2 worm cellular contexts compared by ENCODE assay signal in genomic region chrV:7431016-7431415, ce11.
TF ChIP-seq lines count a peak whose summit lies in the region.

Gene srw-71, minus strand, starts transcription at chrV:7431116.

TF ChIP-seq in whole organism, L1 larva, 84 proteins besides CTCF, POLR2A, EP300 and RAD21:
- no peak for TF ChIP-seq hpl-2 (GFP tag; optimal IDR thresholded peaks at IDR 0.05; lab: Kevin White, UChicago)
- no peak for TF ChIP-seq isw-1 (GFP tag; IDR thresholded peaks at IDR 0.05; lab: Robert Waterston, UW)
- TF ChIP-seq nhr-11 (tag; optimal IDR thresholded peaks at IDR 0.05; lab: Kevin White, UChicago) = peak; percentile 30
- peak; percentile 33 for TF ChIP-seq fkh-8 (tag; optimal IDR thresholded peaks at IDR 0.05; lab: Kevin White, UChicago)
- TF ChIP-seq nhr-28 (tag; optimal IDR thresholded peaks at IDR 0.05; lab: Kevin White, UChicago) = no peak
- TF ChIP-seq sox-4 (tag; optimal IDR thresholded peaks at IDR 0.05; lab: Kevin White, UChicago) = no peak

TF ChIP-seq in whole organism, L4 larva, 104 proteins besides CTCF, POLR2A, EP300 and RAD21:
- TF ChIP-seq F26F4.8 (GFP tag; conservative IDR thresholded peaks at IDR 0.05; lab: Robert Waterston, UW) = no peak
- TF ChIP-seq aha-1 (tag; lab: Kevin White, UChicago) = peak; percentile 11

Comparison
In these comparisons a context has a peak if more than half of its experiments do, and no peak if none do; other contexts are left out.
1. Of the 29 proteins assayed by ChIP-seq in both whole organism, L4 larva and whole organism, L1 larva: peak only in whole organism, L4 larva: aha-1; only in whole organism, L1 larva: nhr-11; in both: none; in neither: 27.